Fruit fly (Drosophila melanogaster): Measurements from ENCODE around the gene CG8141.

- TF ChIP-seq CG8478 (optimal IDR thresholded peaks at IDR 0.05) (no peak), CTCF (optimal IDR thresholded peaks at IDR 0.05) (no peak)
Measured at dm6 chr3R:13155587-13155986, 35.8 kb upstream of the CG8141 start, which contains the start of gene 2mit.
